Worm (Caenorhabditis elegans): ENCODE measurements around the gene scl-1.

ce11 chrIV:13013711-13014341 is 42.3 kb upstream of the scl-1 start:
- no peak for TF ChIP-seq T22C8.4 (GFP tag; IDR thresholded peaks at IDR 0.05)
- TF ChIP-seq flt-1 (GFP tag; IDR thresholded peaks at IDR 0.05): no peak
- no peak for TF ChIP-seq ztf-29 (GFP tag; IDR thresholded peaks at IDR 0.05)
- no peak for TF ChIP-seq ztf-23 (GFP tag; IDR thresholded peaks at IDR 0.05)
- no peak for TF ChIP-seq klf-2 (GFP tag; conservative IDR thresholded peaks at IDR 0.05)
- no peak for TF ChIP-seq med-1 (GFP tag; optimal IDR thresholded peaks at IDR 0.05; ENCODE audit: insufficient read depth)
- TF ChIP-seq cog-1 (tag; optimal IDR thresholded peaks at IDR 0.05): no peak
- no peak for TF ChIP-seq ref-1 (GFP tag; conservative IDR thresholded peaks at IDR 0.05)

Data from whole organism, midembryonic.